Worm (Caenorhabditis elegans) whole organism, dauer: ENCODE results near the gene Y43F8C.15.

Source experiments
- unc-62 ChIP-seq: sonication (generic microtip); optimal IDR thresholded peaks from 2 replicates; lab custom pipeline; 2017; ENCODE audit warnings: missing biosample characterization, missing genetic modification reagents, missing genetic modification characterization

The Y43F8C.15 gene

ce11 chrV:19673298-19673903 lies 37.0 kb downstream of the Y43F8C.15 start:
- TF ChIP-seq unc-62 (GFP tag; lab: Kevin White, UChicago): no peak

- no peak for TF ChIP-seq unc-62 (GFP tag; lab: Kevin White, UChicago)
These were observed 38.1 kb downstream of the Y43F8C.15 start for ce11 chrV:19672357-19672756.

ce11 chrV:19671816-19672215 lies 38.6 kb downstream of the Y43F8C.15 start:
- no peak for TF ChIP-seq unc-62 (GFP tag; lab: Kevin White, UChicago)

- no peak for TF ChIP-seq unc-62 (GFP tag; lab: Kevin White, UChicago)
These were observed 39.5 kb downstream of the Y43F8C.15 start for ce11 chrV:19670866-19671265.

- no peak for TF ChIP-seq unc-62 (GFP tag; lab: Kevin White, UChicago)
These were observed 40.5 kb downstream of the Y43F8C.15 start, which contains the start of gene Y43F8C.11 for ce11 chrV:19669959-19670358. Y43F8C.11 (plus strand) TSS chrV:19670259.

ce11 chrV:19668213-19668612 lies 42.2 kb downstream of the Y43F8C.15 start:
- no peak for TF ChIP-seq unc-62 (GFP tag; lab: Kevin White, UChicago)

ce11 chrV:19667716-19668115 lies 42.7 kb downstream of the Y43F8C.15 start:
- no peak for TF ChIP-seq unc-62 (GFP tag; lab: Kevin White, UChicago)

- no peak for TF ChIP-seq unc-62 (GFP tag; lab: Kevin White, UChicago)
These were observed 44.1 kb downstream of the Y43F8C.15 start for ce11 chrV:19666308-19666707.

ce11 chrV:19664574-19664973 lies 45.8 kb downstream of the Y43F8C.15 start:
- TF ChIP-seq unc-62 (GFP tag; lab: Kevin White, UChicago): no peak
